Worm (Caenorhabditis elegans) whole organism, L1 larva: ENCODE data around the gene F17C11.2.

ENCODE experiments used
- dpl-1 ChIP-seq, 3 experiments: fragments of 150-350 bp in 2 of 3; sonication (generic microtip) in 1 of 3; optimal IDR thresholded peaks; 2 replicates each; lab custom pipeline; 2014 to 2017; ENCODE audit warnings: missing biosample characterization in 3 of 3, missing genetic modification characterization in 3 of 3, missing genetic modification reagents in 3 of 3
- ets-5 ChIP-seq: fragments of 200-800 bp; sonication (Bioruptor generic); IDR thresholded peaks from 2 replicates; pipeline ENCODE4 v1.3.6; 2022; ENCODE audit warnings: missing genetic modification characterization, missing compliant biosample characterization
- fos-1 ChIP-seq: fragments of 150-350 bp; optimal IDR thresholded peaks from 2 replicates; lab custom pipeline; 2014; ENCODE audit warnings: missing biosample characterization, missing genetic modification characterization
- lin-39 ChIP-seq: fragments of 150-350 bp; optimal IDR thresholded peaks from 2 replicates; lab custom pipeline; 2014; ENCODE audit warnings: missing biosample characterization, missing genetic modification reagents, missing genetic modification characterization
- nhr-11 ChIP-seq: fragments of 150-350 bp; optimal IDR thresholded peaks from 2 replicates; lab custom pipeline; 2014; ENCODE audit warnings: missing biosample characterization, missing genetic modification characterization
- pqm-1 ChIP-seq: sonication (generic microtip); optimal IDR thresholded peaks from 3 replicates; lab custom pipeline; 2017; ENCODE audit warnings: missing biosample characterization, missing genetic modification characterization
- sox-4 ChIP-seq: sonication (generic microtip); optimal IDR thresholded peaks from 2 replicates; lab custom pipeline; 2016; ENCODE audit warnings: missing genetic modification characterization, missing compliant biosample characterization
- ztf-11 ChIP-seq, 2 experiments: sonication (generic microtip); optimal IDR thresholded peaks; 2 replicates each; lab custom pipeline; 2016 to 2017; ENCODE audit warnings: missing genetic modification characterization in 2 of 2, missing biosample characterization in 1 of 2, missing compliant biosample characterization in 1 of 2

DNA sequence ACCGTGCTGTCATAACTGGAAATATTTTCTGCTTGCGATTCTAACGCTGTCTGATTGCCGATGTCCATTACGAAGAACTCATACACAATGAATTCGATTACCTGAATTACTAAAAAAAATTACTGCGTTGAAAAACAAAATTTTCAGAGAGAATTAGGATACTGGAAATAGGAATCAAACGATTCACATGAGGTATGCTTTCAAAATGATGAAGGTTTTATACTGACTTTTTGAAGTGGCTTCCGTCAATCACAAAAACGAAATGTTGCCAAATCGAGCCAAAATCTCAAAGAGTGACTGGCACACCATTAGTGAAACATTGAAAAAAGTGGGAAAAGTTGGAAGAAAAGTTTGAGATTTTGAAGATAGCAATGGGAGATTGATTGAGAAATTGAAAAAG lies 39.0 kb upstream of the F17C11.2 start, which contains the start of gene zzz-1:
- TF ChIP-seq nhr-11 (tag; lab: Kevin White, UChicago) (no peak), ztf-11 (tag; optimal IDR thresholded peaks at IDR 0.05; lab: Kevin White, UChicago) (no peak), ets-5 (GFP tag; lab: Robert Waterston, UW) (no peak), lin-39 (tag; lab: Kevin White, UChicago) (no peak), pqm-1 (tag; lab: Kevin White, UChicago) (no peak), fos-1 (no peak), sox-4 (tag; lab: Kevin White, UChicago) (no peak), dpl-1 (GFP tag; optimal IDR thresholded peaks at IDR 0.05; lab: Kevin White, UChicago) (no peak)
